Fruit fly (Drosophila melanogaster) whole organism, embryonic: Measurements from ENCODE around the gene CG44158.

Source experiments
- ATbp ChIP-seq: fragments of 200-800 bp; sonication (Bioruptor generic); optimal IDR thresholded peaks from 2 replicates; lab custom pipeline; 2017; ENCODE audit warnings: missing biosample characterization, mild to moderate bottlenecking, missing genetic modification characterization, missing genetic modification reagents
- Abd-B ChIP-seq: fragments of 200-800 bp; sonication (Bioruptor generic); optimal IDR thresholded peaks from 2 replicates; lab custom pipeline; 2018; ENCODE audit warnings: missing biosample characterization, mild to moderate bottlenecking, missing genetic modification characterization, moderate library complexity
- Atf3 ChIP-seq: fragments of 200-800 bp; sonication (Bioruptor generic); optimal IDR thresholded peaks from 3 replicates; lab custom pipeline; 2016; ENCODE audit warnings: missing biosample characterization, missing genetic modification characterization
- CG10321 ChIP-seq: fragments of 200-800 bp; sonication (Bioruptor generic); IDR thresholded peaks from 2 replicates; pipeline ENCODE4 v1.3.6; 2022; ENCODE audit warnings: missing biosample characterization, missing genetic modification characterization
- CG10543 ChIP-seq: fragments of 200-800 bp; sonication (Bioruptor generic); optimal IDR thresholded peaks from 3 replicates; lab custom pipeline; 2017; ENCODE audit warnings: missing biosample characterization, mild to moderate bottlenecking, missing genetic modification characterization, moderate library complexity
- CG11695 ChIP-seq: fragments of 200-800 bp; sonication (Bioruptor generic); IDR thresholded peaks from 3 replicates; pipeline ENCODE4 v1.3.6; 2022; ENCODE audit warnings: missing biosample characterization, missing genetic modification characterization
- CG12942 ChIP-seq: fragments of 200-800 bp; sonication (Bioruptor generic); optimal IDR thresholded peaks from 3 replicates; lab custom pipeline; 2016; ENCODE audit warnings: missing biosample characterization, missing genetic modification characterization
- CG13894 ChIP-seq: fragments of 200-800 bp; sonication (Bioruptor generic); optimal IDR thresholded peaks from 3 replicates; lab custom pipeline; 2018; ENCODE audit warnings: missing biosample characterization, mild to moderate bottlenecking, missing genetic modification characterization, moderate library complexity
- CG15073 ChIP-seq: fragments of 200-800 bp; sonication (Bioruptor generic); optimal IDR thresholded peaks from 2 replicates; lab custom pipeline; 2016; ENCODE audit warnings: missing biosample characterization, missing genetic modification characterization
- CG15479 ChIP-seq: fragments of 200-800 bp; sonication (Bioruptor generic); optimal IDR thresholded peaks from 3 replicates; lab custom pipeline; 2019; ENCODE audit warnings: missing biosample characterization, mild to moderate bottlenecking, missing genetic modification characterization, moderate library complexity
- CG15514 ChIP-seq: fragments of 200-800 bp; sonication (Bioruptor generic); optimal IDR thresholded peaks from 3 replicates; lab custom pipeline; 2017; ENCODE audit warnings: missing biosample characterization, missing genetic modification characterization, mild to moderate bottlenecking, moderate library complexity, missing genetic modification reagents
- CG1602 ChIP-seq: fragments of 200-800 bp; sonication (Bioruptor generic); optimal IDR thresholded peaks from 3 replicates; lab custom pipeline; 2016; ENCODE audit warnings: missing biosample characterization, missing genetic modification characterization
- CG1603 ChIP-seq: fragments of 200-800 bp; sonication (Bioruptor generic); optimal IDR thresholded peaks from 2 replicates; lab custom pipeline; 2019; ENCODE audit warnings: missing biosample characterization, mild to moderate bottlenecking, missing genetic modification characterization, moderate library complexity
- CG16779 ChIP-seq: fragments of 200-800 bp; sonication (Bioruptor generic); IDR thresholded peaks from 2 replicates; pipeline ENCODE4 v1.3.6; 2022; ENCODE audit warnings: missing biosample characterization, missing genetic modification characterization
- CG18619 ChIP-seq: fragments of 200-800 bp; sonication (Bioruptor generic); optimal IDR thresholded peaks from 3 replicates; lab custom pipeline; 2017; ENCODE audit warnings: missing biosample characterization, mild to moderate bottlenecking, missing genetic modification characterization
- CG2120 ChIP-seq: fragments of 200-800 bp; sonication (Bioruptor generic); optimal IDR thresholded peaks from 3 replicates; lab custom pipeline; 2016; ENCODE audit warnings: missing biosample characterization, missing genetic modification characterization
- CG3163 ChIP-seq: fragments of 200-800 bp; sonication (Bioruptor generic); optimal IDR thresholded peaks from 3 replicates; lab custom pipeline; 2016; ENCODE audit warnings: missing biosample characterization, missing genetic modification characterization
- CG33557 ChIP-seq: fragments of 200-800 bp; sonication (Bioruptor generic); optimal IDR thresholded peaks from 2 replicates; lab custom pipeline; 2019; ENCODE audit warnings: missing biosample characterization, mild to moderate bottlenecking, missing genetic modification characterization, moderate library complexity
- CG3407 ChIP-seq: fragments of 200-800 bp; sonication (Bioruptor generic); optimal IDR thresholded peaks from 2 replicates; lab custom pipeline; 2018; ENCODE audit warnings: missing biosample characterization, mild to moderate bottlenecking, missing genetic modification characterization
- CG4282 ChIP-seq: fragments of 200-800 bp; sonication (Bioruptor generic); optimal IDR thresholded peaks from 2 replicates; lab custom pipeline; 2016; ENCODE audit warnings: missing biosample characterization, missing genetic modification characterization
- CG4404 ChIP-seq: fragments of 200-800 bp; sonication (Bioruptor generic); IDR thresholded peaks from 2 replicates; pipeline ENCODE4 v1.3.6; 2022; ENCODE audit warnings: missing biosample characterization, missing genetic modification characterization
- CG4730 ChIP-seq: fragments of 200-800 bp; sonication (Bioruptor generic); IDR thresholded peaks from 2 replicates; pipeline ENCODE4 v1.3.6; 2022; ENCODE audit warnings: missing biosample characterization, missing genetic modification characterization
- CG7357 ChIP-seq: fragments of 200-800 bp; sonication (Bioruptor generic); IDR thresholded peaks from 3 replicates; pipeline ENCODE4 v1.3.6; 2022; ENCODE audit warnings: missing biosample characterization, missing genetic modification characterization
- CG7786 ChIP-seq: fragments of 200-800 bp; sonication (Bioruptor generic); optimal IDR thresholded peaks from 2 replicates; lab custom pipeline; 2016; ENCODE audit warnings: missing biosample characterization, missing genetic modification characterization
- CG9817 ChIP-seq: fragments of 200-800 bp; sonication (Bioruptor generic); optimal IDR thresholded peaks from 2 replicates; lab custom pipeline; 2018; ENCODE audit warnings: missing biosample characterization, mild to moderate bottlenecking, missing genetic modification characterization, moderate library complexity
- CHES-1-like ChIP-seq: fragments of 200-800 bp; sonication (Bioruptor generic); optimal IDR thresholded peaks from 2 replicates; lab custom pipeline; 2016; ENCODE audit warnings: missing biosample characterization, missing genetic modification characterization
- Drgx ChIP-seq: fragments of 200-800 bp; sonication (Bioruptor generic); IDR thresholded peaks from 2 replicates; pipeline ENCODE4 v1.3.6; 2022; ENCODE audit warnings: missing biosample characterization, missing genetic modification characterization
- HLHmδ ChIP-seq: fragments of 200-800 bp; sonication (Bioruptor generic); optimal IDR thresholded peaks from 2 replicates; lab custom pipeline; 2018; ENCODE audit warnings: missing biosample characterization, mild to moderate bottlenecking, missing genetic modification characterization, moderate library complexity
- Hmr ChIP-seq: fragments of 200-800 bp; sonication (Bioruptor generic); optimal IDR thresholded peaks from 3 replicates; lab custom pipeline; 2017; ENCODE audit warnings: mild to moderate bottlenecking, missing biosample characterization, missing genetic modification reagents, missing genetic modification characterization
- Poxn ChIP-seq: fragments of 200-800 bp; sonication (Bioruptor generic); IDR thresholded peaks from 2 replicates; pipeline ENCODE4 v1.3.6; 2022; ENCODE audit warnings: missing biosample characterization, missing genetic modification characterization
- Scr ChIP-seq: fragments of 200-800 bp; sonication (Bioruptor generic); IDR thresholded peaks from 2 replicates; pipeline ENCODE4 v1.3.6; 2022; ENCODE audit warnings: missing biosample characterization, missing genetic modification characterization; ENCODE audit not compliant: partially characterized antibody
- Six4 ChIP-seq: fragments of 200-800 bp; sonication (Bioruptor generic); optimal IDR thresholded peaks from 2 replicates; lab custom pipeline; 2016; ENCODE audit warnings: missing biosample characterization, missing genetic modification characterization
- Spps ChIP-seq: fragments of 200-800 bp; sonication (Bioruptor generic); optimal IDR thresholded peaks from 2 replicates; lab custom pipeline; 2018; ENCODE audit warnings: missing biosample characterization, mild to moderate bottlenecking, missing genetic modification characterization
- Sry-δ ChIP-seq: fragments of 200-800 bp; sonication (Bioruptor generic); optimal IDR thresholded peaks from 2 replicates; lab custom pipeline; 2016; ENCODE audit warnings: missing biosample characterization, missing genetic modification characterization
- abd-A ChIP-seq: fragments of 200-800 bp; sonication (Bioruptor generic); optimal IDR thresholded peaks from 3 replicates; lab custom pipeline; 2019; ENCODE audit warnings: missing biosample characterization, mild to moderate bottlenecking, missing genetic modification characterization, moderate library complexity
- bcd ChIP-seq: fragments of 200-800 bp; sonication (Bioruptor generic); optimal IDR thresholded peaks from 2 replicates; lab custom pipeline; 2017; ENCODE audit warnings: missing biosample characterization, mild to moderate bottlenecking, missing genetic modification characterization
- br ChIP-seq: fragments of >200 bp; optimal IDR thresholded peaks from 2 replicates; lab custom pipeline; 2017
- ci ChIP-seq: fragments of 200-800 bp; sonication (Bioruptor generic); IDR thresholded peaks from 3 replicates; pipeline ENCODE4 v1.3.6; 2022; ENCODE audit warnings: missing biosample characterization, missing genetic modification characterization
- danr ChIP-seq: fragments of 200-800 bp; sonication (Bioruptor generic); IDR thresholded peaks from 2 replicates; pipeline ENCODE4 v1.3.6; 2022; ENCODE audit warnings: missing biosample characterization, missing genetic modification characterization
- dpn ChIP-seq, 2 experiments: fragments of 200-800 bp; sonication (Bioruptor generic); optimal IDR thresholded peaks; 3 replicates each; lab custom pipeline; 2016; ENCODE audit warnings: missing biosample characterization in 2 of 2, missing genetic modification characterization in 2 of 2
- fd3F ChIP-seq: fragments of 200-800 bp; sonication (Bioruptor generic); optimal IDR thresholded peaks from 2 replicates; lab custom pipeline; 2018; ENCODE audit warnings: missing biosample characterization, mild to moderate bottlenecking, missing genetic modification characterization, moderate library complexity
- ftz-f1 ChIP-seq: fragments of 200-800 bp; sonication (Bioruptor generic); optimal IDR thresholded peaks from 2 replicates; lab custom pipeline; 2016; ENCODE audit warnings: missing biosample characterization, missing genetic modification characterization
- fu2 ChIP-seq: fragments of 200-800 bp; sonication (Bioruptor generic); optimal IDR thresholded peaks from 2 replicates; lab custom pipeline; 2016; ENCODE audit warnings: missing biosample characterization, missing genetic modification characterization
- grau ChIP-seq: fragments of 200-800 bp; optimal IDR thresholded peaks from 3 replicates; lab custom pipeline; 2019; ENCODE audit warnings: missing biosample characterization, mild to moderate bottlenecking, missing genetic modification characterization, moderate library complexity
- inv ChIP-seq: fragments of 200-800 bp; sonication (Bioruptor generic); IDR thresholded peaks from 2 replicates; pipeline ENCODE4 v1.3.6; 2022; ENCODE audit warnings: missing biosample characterization, missing genetic modification characterization; ENCODE audit not compliant: partially characterized antibody
- nerfin-2 ChIP-seq: fragments of 200-800 bp; sonication (Bioruptor generic); IDR thresholded peaks from 2 replicates; pipeline ENCODE4 v1.3.6; 2022; ENCODE audit warnings: missing biosample characterization, missing genetic modification characterization; ENCODE audit not compliant: partially characterized antibody
- pnt ChIP-seq: fragments of 200-800 bp; sonication (Bioruptor generic); optimal IDR thresholded peaks from 3 replicates; lab custom pipeline; 2016; ENCODE audit warnings: missing biosample characterization, missing genetic modification characterization
- seq ChIP-seq: fragments of 200-800 bp; sonication (Bioruptor generic); IDR thresholded peaks from 2 replicates; pipeline ENCODE4 v1.3.6; 2022; ENCODE audit warnings: missing biosample characterization, missing genetic modification characterization
- unc-4 ChIP-seq: fragments of 200-800 bp; sonication (Bioruptor generic); IDR thresholded peaks from 2 replicates; pipeline ENCODE4 v1.3.6; 2022; ENCODE audit warnings: missing biosample characterization, missing genetic modification characterization; ENCODE audit not compliant: partially characterized antibody
- vvl ChIP-seq: fragments of 200-800 bp; sonication (Bioruptor generic); IDR thresholded peaks from 2 replicates; pipeline ENCODE4 v1.3.6; 2022; ENCODE audit warnings: missing biosample characterization, missing genetic modification characterization
- z ChIP-seq: fragments of 200-800 bp; sonication (Bioruptor generic); IDR thresholded peaks from 3 replicates; pipeline ENCODE4 v1.3.6; 2022; ENCODE audit warnings: missing biosample characterization, missing genetic modification characterization

Gene CG44158

dm6 chr3R:18188702-18189125 lies 19.9 kb upstream of the CG44158 start, which contains the start of the genes CG12321 and MED17 (continued):
- peak; percentile 94 for TF ChIP-seq Abd-B
- TF ChIP-seq CG7786 (GFP tag; lab: Kevin White, UChicago) = peak; percentile 56
- peak; percentile 82 for TF ChIP-seq CG16779
- no peak for TF ChIP-seq ftz-f1 (GFP tag; lab: Kevin White, UChicago)
- peak; percentile 72 for TF ChIP-seq CG33557 (GFP tag; lab: Kevin White, UChicago)
- peak; percentile 75 for TF ChIP-seq seq (GFP tag; lab: Robert Waterston, UW)
- TF ChIP-seq CG18619 (GFP tag; lab: Kevin White, UChicago) = peak; percentile 89
- no peak for TF ChIP-seq CG15479 (GFP tag; lab: Kevin White, UChicago)
- peak; percentile 41 for TF ChIP-seq CG3163 (GFP tag; lab: Kevin White, UChicago)
- TF ChIP-seq dpn (GFP tag; optimal IDR thresholded peaks at IDR 0.05; lab: Kevin White, UChicago) = peak; percentile 66 to 93
- TF ChIP-seq ATbp = no peak
- peak; percentile 34 for TF ChIP-seq Sry-δ
- peak; percentile 90 for TF ChIP-seq bcd (GFP tag; lab: Kevin White, UChicago)
- 0 out of 2 replicates have a peak, but pooled peaks have one; percentile 16 for TF ChIP-seq Scr (GFP tag; lab: Robert Waterston, UW)
- peak; percentile 73; the same call in 1 of the 2 replicates for TF ChIP-seq danr (GFP tag; lab: Robert Waterston, UW)
- peak; percentile 31; the same call in 1 of the 2 replicates for TF ChIP-seq unc-4 (GFP tag; lab: Robert Waterston, UW)
- TF ChIP-seq Six4 (GFP tag; lab: Kevin White, UChicago) = peak; percentile 84
- no peak for TF ChIP-seq br (lab: Kevin White, UChicago)
- TF ChIP-seq CG4282 (GFP tag; lab: Kevin White, UChicago) = no peak
- TF ChIP-seq HLHmδ (GFP tag; lab: Kevin White, UChicago) = no peak
- peak; percentile 70 for TF ChIP-seq CG11695 (GFP tag; lab: Robert Waterston, UW)
- TF ChIP-seq Poxn (GFP tag; lab: Robert Waterston, UW) = peak; percentile 61
- peak; percentile 53 for TF ChIP-seq pnt (GFP tag; lab: Kevin White, UChicago)
- peak; percentile 88 for TF ChIP-seq grau
- TF ChIP-seq CG2120 (GFP tag; lab: Kevin White, UChicago) = peak; percentile 91
- peak; percentile 86 for TF ChIP-seq CG9817 (tag; lab: Kevin White, UChicago)
- TF ChIP-seq fd3F (GFP tag; lab: Kevin White, UChicago) = peak; percentile 85
- peak; percentile 86 for TF ChIP-seq CG4404 (GFP tag; lab: Robert Waterston, UW)
- peak; percentile 91 for TF ChIP-seq CG12942 (GFP tag; lab: Kevin White, UChicago)
- peak; percentile 79 for TF ChIP-seq CG4730 (GFP tag; lab: Robert Waterston, UW)
- no peak for TF ChIP-seq abd-A (tag; lab: Kevin White, UChicago)
- peak; percentile 43; the same call in 1 of the 2 replicates for TF ChIP-seq CG10321 (GFP tag; lab: Robert Waterston, UW)
- peak; percentile 68; the same call in 2 of the 3 replicates for TF ChIP-seq CG7357 (GFP tag; lab: Robert Waterston, UW)
- TF ChIP-seq nerfin-2 (GFP tag; lab: Robert Waterston, UW) = no peak
- no peak for TF ChIP-seq CG1603
- peak; percentile 70 for TF ChIP-seq CG3407 (GFP tag; lab: Kevin White, UChicago)
- TF ChIP-seq CG13894 (tag; lab: Kevin White, UChicago) = no peak
- TF ChIP-seq Atf3 (GFP tag; lab: Kevin White, UChicago) = peak; percentile 22
- no peak for TF ChIP-seq inv (GFP tag; lab: Robert Waterston, UW)
- TF ChIP-seq vvl (GFP tag; lab: Robert Waterston, UW) = peak; percentile 90
- peak; percentile 62 for TF ChIP-seq fu2 (GFP tag; lab: Kevin White, UChicago)
- no peak; the same call in 1 of the 3 replicates for TF ChIP-seq ci (GFP tag; lab: Robert Waterston, UW)
- peak; percentile 57 for TF ChIP-seq Spps (tag; lab: Kevin White, UChicago)
- peak; percentile 53 for TF ChIP-seq CG15073 (GFP tag; lab: Kevin White, UChicago)
- no peak for TF ChIP-seq z (GFP tag; lab: Robert Waterston, UW)
- TF ChIP-seq CHES-1-like = peak; percentile 71
- peak; percentile 85 for TF ChIP-seq CG10543
- peak; percentile 91 for TF ChIP-seq Hmr (GFP tag; lab: Kevin White, UChicago)
- TF ChIP-seq Drgx (GFP tag; lab: Robert Waterston, UW) = peak; percentile 72
- peak; percentile 86 for TF ChIP-seq CG15514 (GFP tag; lab: Kevin White, UChicago)
- TF ChIP-seq CG1602 (GFP tag; lab: Kevin White, UChicago) = peak; percentile 94
